Worm (Caenorhabditis elegans): Measurements from ENCODE around the gene fipr-5.

fipr-5 gene

ce11 chrV:10252682-10253081 is 31.5 kb upstream of the fipr-5 start (continued):
- TF ChIP-seq ccch-3 (GFP tag; optimal IDR thresholded peaks at IDR 0.05): no peak
- no peak for TF ChIP-seq zim-3 (tag; optimal IDR thresholded peaks at IDR 0.05)
- TF ChIP-seq ets-4 (GFP tag; optimal IDR thresholded peaks at IDR 0.05): no peak
- no peak for TF ChIP-seq F57A8.1 (GFP tag; optimal IDR thresholded peaks at IDR 0.05)
- no peak for TF ChIP-seq attf-3 (GFP tag; conservative IDR thresholded peaks at IDR 0.05)
- TF ChIP-seq ztf-3 (GFP tag; optimal IDR thresholded peaks at IDR 0.05): no peak
- no peak for TF ChIP-seq aptf-2 (GFP tag; conservative IDR thresholded peaks at IDR 0.05)
- TF ChIP-seq F37B4.10 (GFP tag; IDR thresholded peaks at IDR 0.05): no peak
- TF ChIP-seq lsl-1 (GFP tag; optimal IDR thresholded peaks at IDR 0.05): no peak
- no peak for TF ChIP-seq hrde-1 (tag; optimal IDR thresholded peaks at IDR 0.05; ENCODE audit: borderline replicate concordance)
- TF ChIP-seq ztf-18 (tag; optimal IDR thresholded peaks at IDR 0.05): no peak

- TF ChIP-seq pha-4 (tag; optimal IDR thresholded peaks at IDR 0.05): no peak
- TF ChIP-seq lin-35 (GFP tag; optimal IDR thresholded peaks at IDR 0.05): no peak
Measured at ce11 chrV:10249515-10249914, 28.3 kb upstream of the fipr-5 start.

DNA sequence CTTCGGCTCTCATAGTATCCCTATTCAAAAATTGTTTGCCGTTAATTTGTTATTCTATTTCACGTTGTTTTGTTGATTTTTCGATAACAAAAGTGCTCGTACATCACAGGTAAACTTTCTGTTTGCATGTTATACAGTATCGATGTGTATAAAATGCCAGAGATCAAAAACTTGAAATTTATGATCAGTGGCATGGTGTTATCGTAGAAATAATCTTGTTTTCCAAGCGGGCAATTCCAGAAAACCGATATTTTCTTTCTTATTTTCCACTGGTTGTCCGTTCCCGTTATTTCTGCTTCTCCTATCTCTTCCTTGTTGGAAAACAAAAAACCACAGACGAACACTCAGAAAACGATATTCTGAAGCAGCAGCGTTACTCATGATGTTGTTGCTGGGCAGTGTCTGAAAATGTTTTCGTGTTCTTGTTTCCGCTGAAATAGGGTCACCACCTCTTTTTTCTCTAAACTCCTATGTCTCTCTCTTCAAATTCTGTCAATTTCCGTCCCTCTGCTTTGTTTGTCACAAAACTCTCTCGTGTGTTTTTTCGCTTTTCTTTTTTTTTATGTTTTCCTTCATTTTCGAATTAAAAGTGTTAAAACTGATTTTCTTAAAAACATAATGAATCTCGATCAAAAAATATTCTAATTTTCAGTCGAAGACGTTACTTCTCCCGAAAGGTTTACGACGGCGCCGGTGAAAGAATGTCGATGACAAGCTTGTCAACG is 27.2 kb upstream of the fipr-5 start, which contains the start of gene akt-1:
Gene akt-1, plus strand, starts transcription at position 651 of the 725 bp plus-strand sequence.
- TF ChIP-seq nfyb-1 (GFP tag; IDR thresholded peaks at IDR 0.05) (0 out of 2 replicates have a peak, but pooled peaks have one; percentile 9), ceh-40 (GFP tag; IDR thresholded peaks at IDR 0.05) (no peak), zfh-2 (GFP tag; conservative IDR thresholded peaks at IDR 0.05) (peak; percentile 44; the same call in 1 of the 2 replicates), Y53G8AR.9 (GFP tag; conservative IDR thresholded peaks at IDR 0.05) (0 out of 2 replicates have a peak, but pooled peaks have one; percentile 40)

- no peak for TF ChIP-seq F23B12.7 (tag; optimal IDR thresholded peaks at IDR 0.05; ENCODE audit: insufficient read depth)
- no peak for TF ChIP-seq nhr-120 (GFP tag; IDR thresholded peaks at IDR 0.05)
- no peak for TF ChIP-seq mxl-1 (tag; optimal IDR thresholded peaks at IDR 0.05)
- no peak for TF ChIP-seq F55B11.4 (tag; optimal IDR thresholded peaks at IDR 0.05; ENCODE audit: borderline replicate concordance, insufficient read depth)
- TF ChIP-seq Y95B8A.8 (GFP tag; IDR thresholded peaks at IDR 0.05): no peak
- TF ChIP-seq B0336.3 (GFP tag; IDR thresholded peaks at IDR 0.05): no peak
- no peak for TF ChIP-seq nfya-2 (GFP tag; IDR thresholded peaks at IDR 0.05)
- TF ChIP-seq Y67H2A.10 (GFP tag; conservative IDR thresholded peaks at IDR 0.05): no peak
- TF ChIP-seq ztf-26 (tag; optimal IDR thresholded peaks at IDR 0.05): no peak
- TF ChIP-seq nfyb-1 (GFP tag; IDR thresholded peaks at IDR 0.05): no peak
- TF ChIP-seq B0035.1 (tag; optimal IDR thresholded peaks at IDR 0.05): no peak
- no peak for TF ChIP-seq ets-4 (GFP tag; optimal IDR thresholded peaks at IDR 0.05)
- no peak for TF ChIP-seq lin-35 (GFP tag; optimal IDR thresholded peaks at IDR 0.05)
Measured at ce11 chrV:10247673-10248239, 26.5 kb upstream of the fipr-5 start.

- no peak for TF ChIP-seq snpc-1.3 (tag; optimal IDR thresholded peaks at IDR 0.05; ENCODE audit: insufficient read depth)
- no peak for TF ChIP-seq nfya-2 (GFP tag; IDR thresholded peaks at IDR 0.05)
- no peak for TF ChIP-seq attf-5 (GFP tag; optimal IDR thresholded peaks at IDR 0.05)
- peak; percentile 17; the same call in 1 of the 2 replicates for TF ChIP-seq hmg-1.2 (GFP tag; IDR thresholded peaks at IDR 0.05)
- no peak for TF ChIP-seq tbx-9 (tag; optimal IDR thresholded peaks at IDR 0.05; ENCODE audit: borderline replicate concordance)
- TF ChIP-seq snpc-3.4 (tag; optimal IDR thresholded peaks at IDR 0.05): no peak
- no peak for TF ChIP-seq T26A5.8 (tag; optimal IDR thresholded peaks at IDR 0.05)
- TF ChIP-seq F52B5.7 (tag; optimal IDR thresholded peaks at IDR 0.05): no peak
- no peak for TF ChIP-seq Y53G8AR.9 (GFP tag; conservative IDR thresholded peaks at IDR 0.05)
- TF ChIP-seq bed-2 (GFP tag; IDR thresholded peaks at IDR 0.05): no peak
- TF ChIP-seq die-1 (tag; optimal IDR thresholded peaks at IDR 0.05): no peak
- TF ChIP-seq lin-54 (GFP tag; optimal IDR thresholded peaks at IDR 0.05): no peak
- no peak for TF ChIP-seq F10E7.11 (tag; optimal IDR thresholded peaks at IDR 0.05)
- TF ChIP-seq ceh-91 (GFP tag; IDR thresholded peaks at IDR 0.05): no peak
- 0 out of 2 replicates have a peak, but pooled peaks have one; percentile 5 for TF ChIP-seq D2030.7 (GFP tag; IDR thresholded peaks at IDR 0.05)
Measured at ce11 chrV:10246967-10247366, 25.8 kb upstream of the fipr-5 start.
